Worm (Caenorhabditis elegans) whole organism, late embryonic: ENCODE data around the gene R160.5.

Experiments used
- F13H6.1 ChIP-seq: sonication (generic microtip); optimal IDR thresholded peaks from 2 replicates; lab custom pipeline; 2016; ENCODE audit warnings: missing genetic modification characterization, missing compliant biosample characterization
- K02D7.2 ChIP-seq: sonication (generic microtip); optimal IDR thresholded peaks from 2 replicates; lab custom pipeline; 2017; ENCODE audit warnings: mild to moderate bottlenecking, missing genetic modification characterization, missing compliant biosample characterization
- K09A11.1 ChIP-seq: sonication (generic microtip); optimal IDR thresholded peaks from 2 replicates; lab custom pipeline; 2017; ENCODE audit warnings: antibody characterized with exemption, mild to moderate bottlenecking, missing genetic modification characterization, missing compliant biosample characterization; ENCODE audit not compliant: insufficient read depth
- T23F11.4 ChIP-seq: fragments of 200-800 bp; sonication (Bioruptor generic); optimal IDR thresholded peaks from 2 replicates; lab custom pipeline; 2018; ENCODE audit warnings: mild to moderate bottlenecking, missing genetic modification characterization, missing compliant biosample characterization
- Y22D7AL.16 ChIP-seq: sonication (generic microtip); optimal IDR thresholded peaks from 2 replicates; lab custom pipeline; 2016; ENCODE audit warnings: missing genetic modification characterization, missing compliant biosample characterization
- ahr-1 ChIP-seq: sonication (generic microtip); optimal IDR thresholded peaks from 2 replicates; lab custom pipeline; 2016; ENCODE audit warnings: missing genetic modification characterization, missing compliant biosample characterization
- ama-1 ChIP-seq: fragments of 150-350 bp; optimal IDR thresholded peaks from 2 replicates; lab custom pipeline; 2014
- ceh-18 ChIP-seq: sonication (generic microtip); optimal IDR thresholded peaks from 2 replicates; lab custom pipeline; 2016; ENCODE audit warnings: missing genetic modification characterization, missing compliant biosample characterization
- ceh-19 ChIP-seq: fragments of 200-800 bp; sonication (Bioruptor generic); optimal IDR thresholded peaks from 2 replicates; lab custom pipeline; 2018; ENCODE audit warnings: mild to moderate bottlenecking, missing genetic modification characterization, missing compliant biosample characterization
- ceh-2 ChIP-seq: sonication (generic microtip); optimal IDR thresholded peaks from 2 replicates; lab custom pipeline; 2016; ENCODE audit warnings: missing genotype, missing genetic modification characterization, missing compliant biosample characterization
- ceh-24 ChIP-seq: sonication (generic microtip); optimal IDR thresholded peaks from 2 replicates; lab custom pipeline; 2016; ENCODE audit warnings: mild to moderate bottlenecking, missing genetic modification characterization, missing compliant biosample characterization
- ceh-30 ChIP-seq: fragments of 150-350 bp; optimal IDR thresholded peaks from 2 replicates; lab custom pipeline; 2014; ENCODE audit warnings: missing biosample characterization, missing genetic modification characterization
- ceh-31 ChIP-seq: sonication (generic microtip); optimal IDR thresholded peaks from 2 replicates; lab custom pipeline; 2016; ENCODE audit warnings: missing genetic modification characterization, missing compliant biosample characterization
- ceh-34 ChIP-seq: sonication (generic microtip); optimal IDR thresholded peaks from 2 replicates; lab custom pipeline; 2016; ENCODE audit warnings: mild to moderate bottlenecking, missing genetic modification characterization, missing compliant biosample characterization
- ceh-45 ChIP-seq: fragments of 200-800 bp; sonication (Bioruptor generic); IDR thresholded peaks from 2 replicates; pipeline ENCODE4 v1.3.6; 2022; ENCODE audit warnings: missing genetic modification reagents, missing genetic modification characterization, missing compliant biosample characterization
- ceh-48 ChIP-seq: sonication (generic microtip); optimal IDR thresholded peaks from 2 replicates; lab custom pipeline; 2016; ENCODE audit warnings: missing genetic modification characterization, inconsistent platforms, missing compliant biosample characterization
- dmd-4 ChIP-seq: sonication (generic microtip); optimal IDR thresholded peaks from 2 replicates; lab custom pipeline; 2016; ENCODE audit warnings: borderline replicate concordance, missing genetic modification characterization, missing compliant biosample characterization
- elt-4 ChIP-seq: sonication (generic microtip); optimal IDR thresholded peaks from 2 replicates; lab custom pipeline; 2016; ENCODE audit warnings: missing genetic modification characterization, missing compliant biosample characterization
- ets-4 ChIP-seq: sonication (generic microtip); optimal IDR thresholded peaks from 2 replicates; lab custom pipeline; 2016; ENCODE audit warnings: missing genetic modification characterization, missing compliant biosample characterization
- fkh-10 ChIP-seq: fragments of 150-350 bp; optimal IDR thresholded peaks from 2 replicates; lab custom pipeline; 2014; ENCODE audit warnings: missing biosample characterization, missing genetic modification reagents, missing genetic modification characterization
- gmeb-2 ChIP-seq: sonication (generic microtip); optimal IDR thresholded peaks from 2 replicates; lab custom pipeline; 2016; ENCODE audit warnings: missing genetic modification characterization, inconsistent platforms, missing compliant biosample characterization
- hlh-30 ChIP-seq: sonication (generic microtip); optimal IDR thresholded peaks from 2 replicates; lab custom pipeline; 2017; ENCODE audit warnings: antibody characterized with exemption, missing genetic modification characterization, missing compliant biosample characterization; ENCODE audit not compliant: insufficient read depth
- lim-6 ChIP-seq: sonication (generic microtip); optimal IDR thresholded peaks from 2 replicates; lab custom pipeline; 2016; ENCODE audit warnings: missing genetic modification characterization, missing compliant biosample characterization
- nfya-1 ChIP-seq: sonication (generic microtip); optimal IDR thresholded peaks from 2 replicates; lab custom pipeline; 2017; ENCODE audit warnings: missing genetic modification characterization, mild to moderate bottlenecking, missing compliant biosample characterization, antibody characterized with exemption, moderate library complexity
- nhr-11 ChIP-seq: fragments of 150-350 bp; optimal IDR thresholded peaks from 2 replicates; lab custom pipeline; 2014; ENCODE audit warnings: missing biosample characterization, missing genetic modification characterization
- pax-1 ChIP-seq: fragments of 150-350 bp; optimal IDR thresholded peaks from 2 replicates; lab custom pipeline; 2014; ENCODE audit warnings: missing biosample characterization, missing genetic modification characterization
- pha-2 ChIP-seq: sonication (generic microtip); optimal IDR thresholded peaks from 2 replicates; lab custom pipeline; 2017; ENCODE audit warnings: mild to moderate bottlenecking, missing genetic modification characterization, missing compliant biosample characterization
- pha-4 ChIP-seq: fragments of 150-350 bp; optimal IDR thresholded peaks from 2 replicates; lab custom pipeline; 2018; ENCODE audit warnings: missing biosample characterization, missing genetic modification reagents, missing genetic modification characterization
- pqm-1 ChIP-seq: sonication (generic microtip); optimal IDR thresholded peaks from 2 replicates; lab custom pipeline; 2016; ENCODE audit warnings: missing genetic modification characterization, missing compliant biosample characterization
- pros-1 ChIP-seq: fragments of 150-350 bp; optimal IDR thresholded peaks from 2 replicates; lab custom pipeline; 2014; ENCODE audit warnings: missing biosample characterization, missing genetic modification reagents, missing genetic modification characterization
- ref-2 ChIP-seq: sonication (generic microtip); optimal IDR thresholded peaks from 2 replicates; lab custom pipeline; 2016; ENCODE audit warnings: missing genetic modification characterization, missing compliant biosample characterization
- rnt-1 ChIP-seq: sonication (generic microtip); optimal IDR thresholded peaks from 2 replicates; lab custom pipeline; 2016; ENCODE audit warnings: missing genetic modification characterization, missing compliant biosample characterization
- sdc-2 ChIP-seq: sonication (generic microtip); optimal IDR thresholded peaks from 2 replicates; lab custom pipeline; 2016; ENCODE audit warnings: missing genotype, missing genetic modification characterization, missing compliant biosample characterization
- sox-2 ChIP-seq: fragments of 200-800 bp; sonication (Bioruptor generic); IDR thresholded peaks from 2 replicates; pipeline ENCODE4 v1.3.6; 2022; ENCODE audit warnings: missing genetic modification reagents, missing genetic modification characterization, missing compliant biosample characterization
- sox-4 ChIP-seq: sonication (generic microtip); optimal IDR thresholded peaks from 2 replicates; lab custom pipeline; 2017; ENCODE audit warnings: mild to moderate bottlenecking, missing genetic modification characterization, inconsistent platforms, missing compliant biosample characterization
- tbx-2 ChIP-seq: sonication (generic microtip); optimal IDR thresholded peaks from 2 replicates; lab custom pipeline; 2016; ENCODE audit warnings: missing genetic modification characterization, missing compliant biosample characterization
- tbx-7 ChIP-seq: sonication (generic microtip); optimal IDR thresholded peaks from 2 replicates; lab custom pipeline; 2016; ENCODE audit warnings: missing genotype, missing genetic modification characterization, missing compliant biosample characterization
- ttx-3 ChIP-seq: sonication (generic microtip); optimal IDR thresholded peaks from 2 replicates; lab custom pipeline; 2016; ENCODE audit warnings: missing genetic modification reagents, missing genetic modification characterization, missing compliant biosample characterization
- unc-42 ChIP-seq: sonication (generic microtip); optimal IDR thresholded peaks from 2 replicates; lab custom pipeline; 2016; ENCODE audit warnings: missing genotype, missing genetic modification characterization, missing compliant biosample characterization
- unc-55 ChIP-seq: sonication (generic microtip); optimal IDR thresholded peaks from 2 replicates; lab custom pipeline; 2017; ENCODE audit warnings: missing biosample characterization, missing genetic modification reagents, missing genetic modification characterization
- unc-86 ChIP-seq: sonication (generic microtip); optimal IDR thresholded peaks from 2 replicates; lab custom pipeline; 2016; ENCODE audit warnings: missing genetic modification characterization, missing compliant biosample characterization
- zip-5 ChIP-seq: sonication (generic microtip); optimal IDR thresholded peaks from 2 replicates; lab custom pipeline; 2016; ENCODE audit warnings: missing genetic modification characterization, missing compliant biosample characterization
- ztf-16 ChIP-seq: sonication (generic microtip); optimal IDR thresholded peaks from 2 replicates; lab custom pipeline; 2017; ENCODE audit warnings: missing genetic modification characterization, missing compliant biosample characterization

The R160.5 gene

ce11 chrX:4400296-4400695 lies 29.6 kb upstream of the R160.5 start:
- TF ChIP-seq ztf-16 (tag; lab: Kevin White, UChicago) (no peak), elt-4 (tag; lab: Kevin White, UChicago) (no peak), ceh-24 (no peak), nhr-11 (no peak), rnt-1 (tag; lab: Kevin White, UChicago) (no peak)

- TF ChIP-seq gmeb-2 (no peak), hlh-30 (tag; lab: Kevin White, UChicago) (no peak), unc-86 (tag; lab: Kevin White, UChicago) (no peak), pros-1 (tag; lab: Kevin White, UChicago) (no peak), ceh-19 (GFP tag; lab: Kevin White, UChicago) (no peak), unc-55 (no peak), Y22D7AL.16 (no peak), ceh-24 (no peak), pha-2 (no peak)
Observed at ce11 chrX:4397460-4397859, 26.8 kb upstream of the R160.5 start.

- peak; percentile 6 for TF ChIP-seq unc-42 (tag; lab: Kevin White, UChicago)
- TF ChIP-seq ets-4 (tag; lab: Kevin White, UChicago), result peak; percentile 41
- TF ChIP-seq sox-2 (GFP tag; lab: Robert Waterston, UW), result peak; percentile 37
- peak; percentile 61 for TF ChIP-seq ceh-18
- TF ChIP-seq nfya-1, result peak; percentile 58
- TF ChIP-seq sox-4, result no peak
- TF ChIP-seq K09A11.1 (tag; lab: Kevin White, UChicago), result peak; percentile 83
- TF ChIP-seq ceh-45 (GFP tag; lab: Robert Waterston, UW), result no peak
- TF ChIP-seq pax-1 (tag; lab: Kevin White, UChicago), result no peak
- no peak for TF ChIP-seq ahr-1 (tag; lab: Kevin White, UChicago)
- no peak for TF ChIP-seq K02D7.2 (tag; lab: Kevin White, UChicago)
- peak; percentile 8 for TF ChIP-seq unc-86 (tag; lab: Kevin White, UChicago)
- no peak for TF ChIP-seq hlh-30 (tag; lab: Kevin White, UChicago)
- TF ChIP-seq pqm-1 (tag; lab: Kevin White, UChicago), result no peak
- peak; percentile 33 for TF ChIP-seq ceh-34 (tag; lab: Kevin White, UChicago)
- peak; percentile 33 for TF ChIP-seq tbx-2
- TF ChIP-seq ama-1 (lab: Kevin White, UChicago), result no peak
- no peak for TF ChIP-seq unc-55
- no peak for TF ChIP-seq pros-1 (tag; lab: Kevin White, UChicago)
- TF ChIP-seq sdc-2 (tag; lab: Kevin White, UChicago), result peak; percentile 98
- TF ChIP-seq gmeb-2, result no peak
- TF ChIP-seq ttx-3 (tag; lab: Kevin White, UChicago), result no peak
- peak; percentile 33 for TF ChIP-seq ref-2 (tag; lab: Kevin White, UChicago)
- peak; percentile 74 for TF ChIP-seq ceh-31 (tag; lab: Kevin White, UChicago)
- no peak for TF ChIP-seq tbx-7
- no peak for TF ChIP-seq ceh-2 (tag; lab: Kevin White, UChicago)
Observed at ce11 chrX:4395073-4395850, 24.6 kb upstream of the R160.5 start.

- TF ChIP-seq zip-5 (tag; lab: Kevin White, UChicago), result no peak
- no peak for TF ChIP-seq rnt-1 (tag; lab: Kevin White, UChicago)
- TF ChIP-seq T23F11.4, result no peak
- no peak for TF ChIP-seq dmd-4 (tag; lab: Kevin White, UChicago)
- TF ChIP-seq ceh-48 (tag; lab: Kevin White, UChicago), result no peak
- no peak for TF ChIP-seq ceh-34 (tag; lab: Kevin White, UChicago)
- TF ChIP-seq ceh-30, result no peak
- no peak for TF ChIP-seq unc-42 (tag; lab: Kevin White, UChicago)
- no peak for TF ChIP-seq ceh-19 (GFP tag; lab: Kevin White, UChicago)
- no peak for TF ChIP-seq ama-1 (lab: Kevin White, UChicago)
- TF ChIP-seq fkh-10 (GFP tag; lab: Kevin White, UChicago), result no peak
- TF ChIP-seq ceh-24, result no peak
- no peak for TF ChIP-seq sox-4
- TF ChIP-seq pha-4 (tag; lab: Kevin White, UChicago), result no peak
- no peak for TF ChIP-seq lim-6 (tag; lab: Kevin White, UChicago)
- no peak for TF ChIP-seq F13H6.1 (tag; lab: Kevin White, UChicago)
- TF ChIP-seq ceh-2 (tag; lab: Kevin White, UChicago), result no peak
Observed at ce11 chrX:4391680-4392079, 21.0 kb upstream of the R160.5 start.
